Worm (Caenorhabditis elegans) whole organism, midembryonic: ENCODE data around the gene C38D4.10.
"Not testable (repeated sequence)": the region's sequence is repeated elsewhere in the genome, so short reads cannot be mapped to it uniquely, and the experiment has no call there.

ENCODE experiments used
- T22C8.4 ChIP-seq: fragments of 200-800 bp; sonication (Bioruptor generic); IDR thresholded peaks from 2 replicates; pipeline ENCODE4 v1.3.6; 2022; ENCODE audit warnings: missing genetic modification characterization, missing compliant biosample characterization
- cog-1 ChIP-seq: sonication (generic microtip); optimal IDR thresholded peaks from 2 replicates; lab custom pipeline; 2016; ENCODE audit warnings: missing genetic modification characterization, missing compliant biosample characterization
- flt-1 ChIP-seq: fragments of 200-800 bp; sonication (Bioruptor generic); IDR thresholded peaks from 2 replicates; pipeline ENCODE4 v1.3.6; 2022; ENCODE audit warnings: missing genetic modification characterization, missing compliant biosample characterization
- klf-2 ChIP-seq: fragments of 200-800 bp; sonication (Bioruptor generic); conservative IDR thresholded peaks from 2 replicates; pipeline ENCODE4 v1.3.6; 2022; ENCODE audit warnings: missing genetic modification reagents, missing genetic modification characterization, missing compliant biosample characterization
- med-1 ChIP-seq: sonication (generic microtip); optimal IDR thresholded peaks from 2 replicates; lab custom pipeline; 2017; ENCODE audit warnings: missing genetic modification characterization, mild to moderate bottlenecking, missing compliant biosample characterization, antibody characterized with exemption, missing genetic modification reagents; ENCODE audit not compliant: insufficient read depth
- ref-1 ChIP-seq: fragments of 200-800 bp; sonication (Bioruptor generic); conservative IDR thresholded peaks from 2 replicates; pipeline ENCODE4 v1.3.6; 2022; ENCODE audit warnings: missing genetic modification reagents, missing genetic modification characterization, missing compliant biosample characterization
- tab-1 ChIP-seq: fragments of 200-800 bp; sonication (Bioruptor generic); IDR thresholded peaks from 2 replicates; pipeline ENCODE4 v1.3.6; 2022; ENCODE audit warnings: missing genetic modification characterization, missing compliant biosample characterization
- ztf-23 ChIP-seq: fragments of 200-800 bp; sonication (Bioruptor generic); IDR thresholded peaks from 2 replicates; pipeline ENCODE4 v1.3.6; 2022; ENCODE audit warnings: missing genetic modification reagents, missing genetic modification characterization, missing compliant biosample characterization
- ztf-29 ChIP-seq: fragments of 200-800 bp; sonication (Bioruptor generic); IDR thresholded peaks from 2 replicates; pipeline ENCODE4 v1.3.6; 2022; ENCODE audit warnings: missing genetic modification reagents, missing genetic modification characterization, missing compliant biosample characterization

C38D4.10 gene

ce11 chrIII:4781937-4782576, at the start of gene C38D4.10, which contains the start of gene gex-5:
C38D4.10 (plus strand) TSS chrIII:4782526.
gex-5 (minus strand) TSS chrIII:4781987.
- not testable (repeated sequence) for TF ChIP-seq T22C8.4 (GFP tag; lab: Robert Waterston, UW); tab-1; med-1 (GFP tag; lab: Kevin White, UChicago)

ce11 chrIII:4734056-4734455, 48.3 kb upstream of the C38D4.10 start, which contains the start of gene F17C8.9:
F17C8.9 (plus strand) TSS chrIII:4734356.
- TF ChIP-seq klf-2 (GFP tag; lab: Robert Waterston, UW): no peak
- no peak for TF ChIP-seq ztf-23
- TF ChIP-seq ref-1: no peak
- TF ChIP-seq flt-1 (GFP tag; lab: Robert Waterston, UW): no peak
- no peak for TF ChIP-seq T22C8.4 (GFP tag; lab: Robert Waterston, UW)
- no peak for TF ChIP-seq med-1 (GFP tag; lab: Kevin White, UChicago)
- TF ChIP-seq tab-1: no peak
- TF ChIP-seq cog-1 (tag; lab: Kevin White, UChicago): no peak
- TF ChIP-seq ztf-29 (GFP tag; lab: Robert Waterston, UW): no peak

ce11 chrIII:4735443-4735842, 46.9 kb upstream of the C38D4.10 start, which contains the start of gene F17C8.7:
F17C8.7 (plus strand) TSS chrIII:4735743.
- TF ChIP-seq tab-1 (no peak), ztf-29 (GFP tag; lab: Robert Waterston, UW) (no peak), med-1 (GFP tag; lab: Kevin White, UChicago) (no peak)

ce11 chrIII:4739975-4740374, 42.4 kb upstream of the C38D4.10 start, which contains the start of gene ras-2:
ras-2 (minus strand) TSS chrIII:4740075.
- TF ChIP-seq cog-1 (tag; lab: Kevin White, UChicago) (no peak), flt-1 (GFP tag; lab: Robert Waterston, UW) (no peak), klf-2 (GFP tag; lab: Robert Waterston, UW) (no peak)

ce11 chrIII:4740820-4741219, 41.5 kb upstream of the C38D4.10 start:
- no peak for TF ChIP-seq cog-1 (tag; lab: Kevin White, UChicago)
- no peak for TF ChIP-seq klf-2 (GFP tag; lab: Robert Waterston, UW)
- TF ChIP-seq flt-1 (GFP tag; lab: Robert Waterston, UW): no peak
- no peak for TF ChIP-seq tab-1
- TF ChIP-seq ztf-29 (GFP tag; lab: Robert Waterston, UW): no peak
- TF ChIP-seq T22C8.4 (GFP tag; lab: Robert Waterston, UW): no peak
- no peak for TF ChIP-seq med-1 (GFP tag; lab: Kevin White, UChicago)
- no peak for TF ChIP-seq ref-1
- no peak for TF ChIP-seq ztf-23

ce11 chrIII:4742620-4743019, 39.7 kb upstream of the C38D4.10 start, which contains the start of gene twk-6:
twk-6 (plus strand) TSS chrIII:4742920.
- not testable (repeated sequence) for TF ChIP-seq cog-1 (tag; lab: Kevin White, UChicago); flt-1 (GFP tag; lab: Robert Waterston, UW); med-1 (GFP tag; lab: Kevin White, UChicago)

ce11 chrIII:4745934-4746333, 36.4 kb upstream of the C38D4.10 start, which contains the start of gene F17C8.6:
F17C8.6 (minus strand) TSS chrIII:4746034.
- TF ChIP-seq med-1 (GFP tag; lab: Kevin White, UChicago) (no peak), cog-1 (tag; lab: Kevin White, UChicago) (no peak), tab-1 (no peak), ztf-23 (no peak), ref-1 (no peak), klf-2 (GFP tag; lab: Robert Waterston, UW) (no peak), ztf-29 (GFP tag; lab: Robert Waterston, UW) (no peak), T22C8.4 (GFP tag; lab: Robert Waterston, UW) (no peak), flt-1 (GFP tag; lab: Robert Waterston, UW) (no peak)

ce11 chrIII:4748109-4748508, 34.2 kb upstream of the C38D4.10 start, which contains the start of gene col-89:
col-89 (plus strand) TSS chrIII:4748127.
- TF ChIP-seq med-1 (GFP tag; lab: Kevin White, UChicago) (no peak), klf-2 (GFP tag; lab: Robert Waterston, UW) (no peak), ztf-29 (GFP tag; lab: Robert Waterston, UW) (no peak), ztf-23 (no peak), ref-1 (no peak), cog-1 (tag; lab: Kevin White, UChicago) (no peak), tab-1 (no peak), T22C8.4 (GFP tag; lab: Robert Waterston, UW) (no peak), flt-1 (GFP tag; lab: Robert Waterston, UW) (no peak)

ce11 chrIII:4748666-4749065, 33.7 kb upstream of the C38D4.10 start:
- TF ChIP-seq klf-2 (GFP tag; lab: Robert Waterston, UW) (0 out of 2 replicates have a peak, but pooled peaks have one; percentile 5), ztf-29 (GFP tag; lab: Robert Waterston, UW) (no peak)

- TF ChIP-seq flt-1 (GFP tag; lab: Robert Waterston, UW) (no peak), cog-1 (tag; lab: Kevin White, UChicago) (peak; percentile 41), ztf-29 (GFP tag; lab: Robert Waterston, UW) (0 out of 2 replicates have a peak, but pooled peaks have one; percentile 21), ref-1 (no peak), ztf-23 (peak; percentile 71; the same call in 1 of the 2 replicates)
Measured at ce11 chrIII:4754001-4754561, 28.2 kb upstream of the C38D4.10 start, which contains the start of the genes rps-0 and rbg-3. rps-0 (minus strand) TSS chrIII:4754051. rbg-3 (plus strand) TSS chrIII:4754424.
